Fruit fly (Drosophila melanogaster): ENCODE results near the gene Phs.

Gene Phs

dm6 chr3L:15660915-15661314, 41.2 kb downstream of the Phs start, which contains the start of the genes Eig71Ej and Eig71Ek:
Eig71Ej (minus strand) TSS chr3L:15661015.
Eig71Ek (plus strand) TSS chr3L:15661248.
- TF ChIP-seq CG17801 (GFP tag; optimal IDR thresholded peaks at IDR 0.05; ENCODE audit: partially characterized antibody), result no peak

dm6 chr3L:15661567-15661966, 41.9 kb downstream of the Phs start, which contains the start of gene CG43082:
CG43082 (plus strand) TSS chr3L:15661867.
- TF ChIP-seq CG17801 (GFP tag; optimal IDR thresholded peaks at IDR 0.05; ENCODE audit: partially characterized antibody), result no peak

dm6 chr3L:15662510-15662909, 42.8 kb downstream of the Phs start:
- TF ChIP-seq CG17801 (GFP tag; optimal IDR thresholded peaks at IDR 0.05; ENCODE audit: partially characterized antibody), result no peak

dm6 chr3L:15664199-15664794, 44.6 kb downstream of the Phs start:
- no peak for TF ChIP-seq CG17801 (GFP tag; optimal IDR thresholded peaks at IDR 0.05; ENCODE audit: partially characterized antibody)

dm6 chr3L:15665741-15666140, 46.0 kb downstream of the Phs start:
- TF ChIP-seq CG17801 (GFP tag; optimal IDR thresholded peaks at IDR 0.05; ENCODE audit: partially characterized antibody), result no peak

- no peak for TF ChIP-seq CG17801 (GFP tag; optimal IDR thresholded peaks at IDR 0.05; ENCODE audit: partially characterized antibody)
Measured at dm6 chr3L:15669939-15670338, 50.2 kb downstream of the Phs start.

- TF ChIP-seq CG17801 (GFP tag; optimal IDR thresholded peaks at IDR 0.05; ENCODE audit: partially characterized antibody), result no peak
Measured at dm6 chr3L:15670455-15670854, 50.8 kb downstream of the Phs start.

dm6 chr3L:15672800-15673199, 53.1 kb downstream of the Phs start:
- TF ChIP-seq CG17801 (GFP tag; optimal IDR thresholded peaks at IDR 0.05; ENCODE audit: partially characterized antibody), result no peak
